Worm (Caenorhabditis elegans): ENCODE measurements around the gene ZK546.2.

DNA sequence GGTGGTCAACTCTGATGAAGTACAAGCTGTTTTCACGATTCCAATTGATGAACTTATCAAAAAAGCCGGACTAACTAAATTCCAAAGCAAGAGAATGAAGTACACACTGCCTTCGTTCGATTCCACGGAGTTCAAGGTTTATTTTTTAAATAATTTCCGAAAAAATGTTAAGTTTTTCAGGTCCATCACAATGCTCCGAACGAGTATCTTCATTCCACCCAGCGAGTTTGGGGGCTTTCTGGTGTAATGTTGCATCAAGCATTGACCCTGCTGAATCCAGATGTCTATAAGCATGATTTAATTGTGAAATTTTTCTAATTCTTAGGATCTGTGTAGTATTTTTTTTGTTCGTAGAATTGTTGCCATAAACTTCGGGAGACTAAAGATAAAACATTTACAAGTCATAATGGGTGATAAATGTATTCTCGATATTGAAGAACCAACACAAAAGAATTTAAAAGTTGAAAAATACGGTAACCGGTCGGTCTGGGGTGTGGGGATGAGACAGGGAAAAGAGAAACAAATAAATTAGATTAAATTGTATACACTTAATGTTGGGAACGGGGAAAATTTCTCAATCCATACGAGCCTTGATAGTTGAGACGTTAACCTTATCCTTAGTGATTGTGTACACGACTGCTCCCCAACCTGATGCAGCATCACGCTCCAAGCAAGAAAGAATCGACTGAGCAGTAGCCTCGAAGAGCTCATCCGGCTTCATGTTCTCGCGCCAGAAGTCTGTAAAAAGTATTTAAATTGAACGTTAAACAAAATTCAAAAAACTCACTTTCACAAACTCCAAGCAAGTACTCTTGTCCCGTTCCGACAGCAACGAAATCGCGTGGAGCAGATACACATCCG, 8.5 kb downstream of the ZK546.2 start:
- no peak for TF ChIP-seq zag-1 (tag; optimal IDR thresholded peaks at IDR 0.05)
- TF ChIP-seq unc-62 (GFP tag; optimal IDR thresholded peaks at IDR 0.05), result no peak

All from whole organism, L1 larva.